Fruit fly (Drosophila melanogaster) whole organism, adult: ENCODE results near the gene CG7218.

Source experiments
- cnc ChIP-seq, 2 experiments: fragments of >200 bp; optimal IDR thresholded peaks; 2 replicates each; lab custom pipeline; 2017
- kay ChIP-seq: fragments of 200-800 bp; sonication (Bioruptor generic); peaks from one replicate; lab custom pipeline; 2016; ENCODE audit warnings: missing biosample characterization, missing genetic modification characterization, borderline replicate concordance

DNA sequence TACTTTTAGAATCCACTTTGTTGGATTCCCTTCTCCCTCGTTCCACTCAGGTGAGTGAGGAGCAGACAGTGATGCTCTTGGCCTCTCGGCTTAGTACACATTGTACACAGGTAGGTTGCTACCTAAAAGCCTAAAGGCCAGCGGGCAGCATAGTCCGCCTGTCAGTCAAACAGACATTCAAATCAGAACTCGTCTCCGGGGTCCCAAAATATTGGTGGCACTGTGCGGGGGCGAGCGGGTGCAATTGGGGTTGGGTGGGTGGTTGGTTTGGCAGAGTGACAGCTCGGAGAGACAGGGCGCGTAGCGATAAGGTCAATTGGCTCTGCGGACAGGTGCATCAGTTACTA lies 33.6 kb upstream of the CG7218 start:
- no peak for TF ChIP-seq cnc (optimal IDR thresholded peaks at IDR 0.05; lab: Kevin White, UChicago)
- no peak for TF ChIP-seq kay
